Fruit fly (Drosophila melanogaster) whole organism, prepupa: ENCODE data around the gene CG15773.

ENCODE experiments used
- Blimp-1 ChIP-seq: fragments of 200-800 bp; sonication (Bioruptor generic); optimal IDR thresholded peaks from 3 replicates; lab custom pipeline; 2017; ENCODE audit warnings: missing biosample characterization, missing genetic modification characterization, mild to moderate bottlenecking, moderate library complexity, missing genetic modification reagents
- CG10669 ChIP-seq: fragments of 200-800 bp; sonication (Bioruptor generic); optimal IDR thresholded peaks from 3 replicates; lab custom pipeline; 2018; ENCODE audit warnings: missing biosample characterization, mild to moderate bottlenecking, missing genetic modification characterization, moderate library complexity
- CG11294 ChIP-seq: fragments of 200-800 bp; sonication (Bioruptor generic); IDR thresholded peaks from 2 replicates; pipeline ENCODE4 v1.3.6; 2022; ENCODE audit warnings: missing biosample characterization, missing genetic modification characterization
- CG11762 ChIP-seq: fragments of 200-800 bp; sonication (Bioruptor generic); optimal IDR thresholded peaks from 3 replicates; lab custom pipeline; 2016; ENCODE audit warnings: missing biosample characterization, missing genetic modification characterization; ENCODE audit not compliant: insufficient read depth
- CG11902 ChIP-seq: fragments of 200-800 bp; sonication (Bioruptor generic); optimal IDR thresholded peaks from 3 replicates; lab custom pipeline; 2016; ENCODE audit warnings: missing biosample characterization, missing genetic modification characterization
- CG15336 ChIP-seq: fragments of 200-800 bp; sonication (Bioruptor generic); IDR thresholded peaks from 2 replicates; pipeline ENCODE4 v1.3.6; 2022; ENCODE audit warnings: missing biosample characterization, missing genetic modification characterization
- CG16779 ChIP-seq: fragments of 200-800 bp; sonication (Bioruptor generic); optimal IDR thresholded peaks from 3 replicates; lab custom pipeline; 2017; ENCODE audit warnings: missing biosample characterization, mild to moderate bottlenecking, missing genetic modification characterization
- CG3032 ChIP-seq: fragments of 200-800 bp; optimal IDR thresholded peaks from 2 replicates; lab custom pipeline; 2019; ENCODE audit warnings: missing biosample characterization, mild to moderate bottlenecking, missing genetic modification characterization, moderate library complexity
- CG31627 ChIP-seq: fragments of 200-800 bp; sonication (Bioruptor generic); optimal IDR thresholded peaks from 3 replicates; lab custom pipeline; 2016; ENCODE audit warnings: missing biosample characterization, missing genetic modification characterization
- CG32006 ChIP-seq: fragments of 200-800 bp; sonication (Bioruptor generic); optimal IDR thresholded peaks from 3 replicates; lab custom pipeline; 2017; ENCODE audit warnings: missing biosample characterization, mild to moderate bottlenecking, missing genetic modification characterization
- CG3919 ChIP-seq: fragments of 200-800 bp; sonication (Bioruptor generic); optimal IDR thresholded peaks from 3 replicates; lab custom pipeline; 2016; ENCODE audit warnings: missing biosample characterization, missing genetic modification characterization
- CG4318 ChIP-seq: fragments of 200-800 bp; sonication (Bioruptor generic); optimal IDR thresholded peaks from 3 replicates; lab custom pipeline; 2017; ENCODE audit warnings: missing biosample characterization, mild to moderate bottlenecking, missing genetic modification characterization
- CG6163 ChIP-seq: fragments of 200-800 bp; sonication (Bioruptor generic); IDR thresholded peaks from 3 replicates; pipeline ENCODE4 v1.3.6; 2022; ENCODE audit warnings: missing biosample characterization, missing genetic modification characterization
- CG6792 ChIP-seq: fragments of 200-800 bp; sonication (Bioruptor generic); optimal IDR thresholded peaks from 3 replicates; lab custom pipeline; 2016; ENCODE audit warnings: missing biosample characterization, missing genetic modification characterization
- CG6808 ChIP-seq: fragments of 200-800 bp; sonication (Bioruptor generic); optimal IDR thresholded peaks from 3 replicates; lab custom pipeline; 2017; ENCODE audit warnings: missing biosample characterization, missing genetic modification characterization, mild to moderate bottlenecking, moderate library complexity, missing genetic modification reagents
- CG6854 ChIP-seq: fragments of 200-800 bp; sonication (Bioruptor generic); optimal IDR thresholded peaks from 2 replicates; lab custom pipeline; 2017; ENCODE audit warnings: missing biosample characterization, mild to moderate bottlenecking, missing genetic modification characterization
- CG7368 ChIP-seq: fragments of 200-800 bp; sonication (Bioruptor generic); optimal IDR thresholded peaks from 3 replicates; lab custom pipeline; 2016; ENCODE audit warnings: missing biosample characterization, missing genetic modification characterization
- CG8119 ChIP-seq: fragments of 200-800 bp; sonication (Bioruptor generic); IDR thresholded peaks from 3 replicates; pipeline ENCODE4 v1.3.6; 2022; ENCODE audit warnings: missing biosample characterization, missing genetic modification characterization
- CG8319 ChIP-seq: fragments of 200-800 bp; sonication (Bioruptor generic); optimal IDR thresholded peaks from 3 replicates; lab custom pipeline; 2016; ENCODE audit warnings: missing biosample characterization, missing genetic modification characterization
- CG8632 ChIP-seq: fragments of 200-800 bp; sonication (Bioruptor generic); optimal IDR thresholded peaks from 3 replicates; lab custom pipeline; 2016; ENCODE audit warnings: missing biosample characterization, missing genetic modification characterization
- CG9139 ChIP-seq: fragments of 200-800 bp; sonication (Bioruptor generic); optimal IDR thresholded peaks from 3 replicates; lab custom pipeline; 2017; ENCODE audit warnings: missing biosample characterization, mild to moderate bottlenecking, missing genetic modification characterization
- Eip75B ChIP-seq: fragments of 200-800 bp; sonication (Bioruptor generic); optimal IDR thresholded peaks from 3 replicates; lab custom pipeline; 2016; ENCODE audit warnings: missing biosample characterization, missing genetic modification characterization
- Eip78C ChIP-seq: fragments of 200-800 bp; sonication (Bioruptor generic); peaks from one replicate; lab custom pipeline; 2016; ENCODE audit warnings: missing biosample characterization, missing genetic modification characterization
- Eip93F ChIP-seq: fragments of 200-800 bp; sonication (Bioruptor generic); optimal IDR thresholded peaks from 2 replicates; lab custom pipeline; 2016; ENCODE audit warnings: missing biosample characterization, mild to moderate bottlenecking, missing genetic modification characterization
- Ets21C ChIP-seq: fragments of 200-800 bp; sonication (Bioruptor generic); optimal IDR thresholded peaks from 3 replicates; lab custom pipeline; 2016; ENCODE audit warnings: missing biosample characterization, missing genetic modification characterization
- Gug ChIP-seq: fragments of 200-800 bp; sonication (Bioruptor generic); IDR thresholded peaks from 2 replicates; pipeline ENCODE4 v1.3.6; 2022; ENCODE audit warnings: missing biosample characterization, missing genetic modification characterization
- Hr39 ChIP-seq: fragments of 200-800 bp; sonication (Bioruptor generic); optimal IDR thresholded peaks from 2 replicates; lab custom pipeline; 2016; ENCODE audit warnings: missing biosample characterization, missing genetic modification characterization
- Lpt ChIP-seq: fragments of 200-800 bp; sonication (Bioruptor generic); optimal IDR thresholded peaks from 3 replicates; lab custom pipeline; 2016; ENCODE audit warnings: missing biosample characterization, missing genetic modification characterization
- Met ChIP-seq: fragments of 200-800 bp; sonication (Bioruptor generic); optimal IDR thresholded peaks from 3 replicates; lab custom pipeline; 2016; ENCODE audit warnings: missing biosample characterization, missing genetic modification characterization
- OdsH ChIP-seq: fragments of 200-800 bp; sonication (Bioruptor generic); optimal IDR thresholded peaks from 3 replicates; lab custom pipeline; 2016; ENCODE audit warnings: missing biosample characterization, missing genetic modification characterization
- Smox ChIP-seq: fragments of 200-800 bp; sonication (Bioruptor generic); optimal IDR thresholded peaks from 3 replicates; lab custom pipeline; 2016; ENCODE audit warnings: missing biosample characterization, missing genetic modification characterization
- Sox102F ChIP-seq: fragments of 200-800 bp; sonication (Bioruptor generic); optimal IDR thresholded peaks from 2 replicates; lab custom pipeline; 2016; ENCODE audit warnings: missing biosample characterization, mild to moderate bottlenecking, missing genetic modification characterization
- Sox14 ChIP-seq: fragments of 200-800 bp; sonication (Bioruptor generic); optimal IDR thresholded peaks from 3 replicates; lab custom pipeline; 2016; ENCODE audit warnings: missing biosample characterization, missing genetic modification characterization
- Sox15 ChIP-seq: fragments of 200-800 bp; sonication (Bioruptor generic); optimal IDR thresholded peaks from 3 replicates; lab custom pipeline; 2016; ENCODE audit warnings: missing biosample characterization, missing genetic modification characterization
- acj6 ChIP-seq: fragments of 200-800 bp; sonication (Bioruptor generic); optimal IDR thresholded peaks from 3 replicates; lab custom pipeline; 2016; ENCODE audit warnings: missing biosample characterization, missing genetic modification characterization
- cyc ChIP-seq: fragments of 200-800 bp; sonication (Bioruptor generic); optimal IDR thresholded peaks from 3 replicates; lab custom pipeline; 2016; ENCODE audit warnings: missing biosample characterization, missing genetic modification characterization
- dac ChIP-seq: fragments of 200-800 bp; sonication (Bioruptor generic); optimal IDR thresholded peaks from 2 replicates; lab custom pipeline; 2017; ENCODE audit warnings: missing biosample characterization, mild to moderate bottlenecking, missing genetic modification characterization
- dsx ChIP-seq: fragments of 200-800 bp; optimal IDR thresholded peaks from 3 replicates; lab custom pipeline; 2019; ENCODE audit warnings: missing biosample characterization, mild to moderate bottlenecking, missing genetic modification characterization, moderate library complexity; ENCODE audit not compliant: poor library complexity, severe bottlenecking
- eg ChIP-seq: fragments of 200-800 bp; sonication (Bioruptor generic); IDR thresholded peaks from 3 replicates; pipeline ENCODE4 v1.3.6; 2022; ENCODE audit warnings: missing biosample characterization, missing genetic modification characterization
- fd59A ChIP-seq: fragments of 200-800 bp; sonication (Bioruptor generic); optimal IDR thresholded peaks from 2 replicates; lab custom pipeline; 2017; ENCODE audit warnings: missing biosample characterization, mild to moderate bottlenecking, missing genetic modification characterization, missing genetic modification reagents
- fd85E ChIP-seq: fragments of 200-800 bp; sonication (Bioruptor generic); optimal IDR thresholded peaks from 3 replicates; lab custom pipeline; 2016; ENCODE audit warnings: missing biosample characterization, missing genetic modification characterization
- fkh ChIP-seq: fragments of 200-800 bp; sonication (Bioruptor generic); optimal IDR thresholded peaks from 3 replicates; lab custom pipeline; 2017; ENCODE audit warnings: missing biosample characterization, mild to moderate bottlenecking, missing genetic modification characterization, moderate library complexity
- lz ChIP-seq: fragments of 200-800 bp; sonication (Bioruptor generic); optimal IDR thresholded peaks from 3 replicates; lab custom pipeline; 2016; ENCODE audit warnings: missing biosample characterization, missing genetic modification characterization
- salr ChIP-seq, 2 experiments: fragments of 200-800 bp; sonication (Bioruptor generic); optimal IDR thresholded peaks; 3 replicates each; lab custom pipeline; 2016 to 2018; ENCODE audit warnings: missing biosample characterization in 2 of 2, missing genetic modification characterization in 2 of 2, mild to moderate bottlenecking in 1 of 2
- spab ChIP-seq: fragments of 200-800 bp; sonication (Bioruptor generic); optimal IDR thresholded peaks from 2 replicates; lab custom pipeline; 2017; ENCODE audit warnings: missing biosample characterization, mild to moderate bottlenecking, missing genetic modification characterization, missing genetic modification reagents
- ss ChIP-seq, 2 experiments: fragments of 200-800 bp; sonication (Bioruptor generic); optimal IDR thresholded peaks; 2 replicates in 1 of 2; 3 replicates in 1 of 2; lab custom pipeline; 2017 to 2018; ENCODE audit warnings: mild to moderate bottlenecking in 2 of 2, missing biosample characterization in 2 of 2, missing genetic modification characterization in 2 of 2, moderate library complexity in 1 of 2
- topi ChIP-seq: fragments of 200-800 bp; sonication (Bioruptor generic); optimal IDR thresholded peaks from 3 replicates; lab custom pipeline; 2016; ENCODE audit warnings: missing biosample characterization, missing genetic modification characterization
- vri ChIP-seq: fragments of 200-800 bp; sonication (Bioruptor generic); optimal IDR thresholded peaks from 3 replicates; lab custom pipeline; 2016; ENCODE audit warnings: missing biosample characterization, mild to moderate bottlenecking, missing genetic modification characterization

CG15773 gene

dm6 chrX:5768602-5769251, 36.2 kb downstream of the CG15773 start (continued):
- TF ChIP-seq CG7368 = no peak
- TF ChIP-seq Lpt (GFP tag; lab: Kevin White, UChicago) = no peak
- TF ChIP-seq Eip78C = peak; percentile 63
- no peak for TF ChIP-seq CG11902 (GFP tag; lab: Kevin White, UChicago)
- TF ChIP-seq dac (GFP tag; lab: Kevin White, UChicago) = no peak
- TF ChIP-seq fd59A = no peak
- peak; percentile 45 for TF ChIP-seq spab (GFP tag; lab: Kevin White, UChicago)
- TF ChIP-seq CG11294 (GFP tag; lab: Robert Waterston, UW) = no peak
- TF ChIP-seq topi (GFP tag; lab: Kevin White, UChicago) = no peak
- TF ChIP-seq CG6792 = no peak
- no peak for TF ChIP-seq acj6 (GFP tag; lab: Kevin White, UChicago)
- peak; percentile 70 for TF ChIP-seq fkh
- no peak for TF ChIP-seq Smox (GFP tag; lab: Kevin White, UChicago)
- TF ChIP-seq Sox14 (GFP tag; lab: Kevin White, UChicago) = no peak
- no peak for TF ChIP-seq Ets21C (GFP tag; lab: Kevin White, UChicago)
- TF ChIP-seq CG31627 (GFP tag; lab: Kevin White, UChicago) = no peak
- no peak for TF ChIP-seq vri (GFP tag; lab: Kevin White, UChicago)
- TF ChIP-seq CG11762 (GFP tag; lab: Kevin White, UChicago) = no peak
- TF ChIP-seq CG8632 = no peak
- no peak for TF ChIP-seq Hr39 (GFP tag; lab: Kevin White, UChicago)
- TF ChIP-seq OdsH = no peak
- no peak for TF ChIP-seq cyc (GFP tag; lab: Kevin White, UChicago)
- TF ChIP-seq CG4318 = no peak
- TF ChIP-seq Blimp-1 = peak; percentile 86
- no peak for TF ChIP-seq eg (GFP tag; lab: Robert Waterston, UW)

DNA sequence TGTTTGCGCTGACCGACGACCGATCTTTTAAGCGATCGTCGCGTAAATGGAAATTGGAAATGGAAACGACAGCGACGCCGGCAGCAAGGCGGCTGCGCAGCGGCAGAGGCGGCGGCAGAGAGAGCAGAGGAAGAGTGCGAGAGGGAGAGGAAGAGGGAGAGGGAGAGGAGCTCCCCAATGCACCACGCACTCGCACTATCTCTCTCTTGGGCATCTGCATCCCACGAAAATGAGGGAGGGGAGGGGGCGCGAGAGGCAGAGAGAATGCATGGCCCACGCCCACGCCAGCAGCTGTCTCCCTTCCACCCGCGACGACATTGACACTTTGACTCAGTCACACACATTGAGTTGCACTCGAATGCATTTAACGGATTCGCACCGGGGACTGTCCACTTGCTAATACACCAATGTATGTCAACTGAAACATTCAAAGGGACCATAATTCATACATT, 38.2 kb downstream of the CG15773 start, which contains the start of gene CG3097:
CG3097 (minus strand) TSS at position 51 of the 452 bp plus-strand sequence.
- TF ChIP-seq dac (GFP tag; lab: Kevin White, UChicago) (no peak), CG10669 (GFP tag; lab: Kevin White, UChicago) (no peak), Eip78C (peak; percentile 51), Smox (GFP tag; lab: Kevin White, UChicago) (no peak), Sox15 (GFP tag; lab: Kevin White, UChicago) (no peak), CG15336 (GFP tag; lab: Robert Waterston, UW) (no peak), CG3919 (GFP tag; lab: Kevin White, UChicago) (peak; percentile 10), CG7368 (no peak), Blimp-1 (no peak), CG8119 (no peak), CG8319 (no peak), OdsH (no peak), salr (GFP tag; optimal IDR thresholded peaks at IDR 0.05; lab: Kevin White, UChicago) (no peak), lz (no peak), Gug (GFP tag; lab: Robert Waterston, UW) (no peak), Sox102F (GFP tag; lab: Kevin White, UChicago) (no peak), CG4318 (no peak), fd85E (GFP tag; lab: Kevin White, UChicago) (no peak), acj6 (GFP tag; lab: Kevin White, UChicago) (no peak), CG6808 (GFP tag; lab: Kevin White, UChicago) (no peak), CG3032 (tag; lab: Kevin White, UChicago) (no peak), Lpt (GFP tag; lab: Kevin White, UChicago) (no peak), Hr39 (GFP tag; lab: Kevin White, UChicago) (no peak), CG16779 (tag; lab: Kevin White, UChicago) (no peak), CG9139 (GFP tag; lab: Kevin White, UChicago) (no peak), vri (GFP tag; lab: Kevin White, UChicago) (no peak), CG32006 (GFP tag; lab: Kevin White, UChicago) (no peak), Met (no peak), fd59A (no peak), ss (GFP tag; optimal IDR thresholded peaks at IDR 0.05; lab: Kevin White, UChicago) (peak; percentile 22 to 30), Eip93F (no peak), dsx (GFP tag; lab: Kevin White, UChicago) (peak; percentile 31), fkh (no peak), Eip75B (GFP tag; lab: Kevin White, UChicago) (no peak), CG6854 (GFP tag; lab: Kevin White, UChicago) (no peak), CG6163 (peak; percentile 23; the same call in 1 of the 3 replicates)
